Worm (Caenorhabditis elegans): Measurements from ENCODE around the gene C50B6.9.
A peak's percentile ranks its signal among the peaks of the same experiment; 100 is the strongest.

Gene C50B6.9

DNA sequence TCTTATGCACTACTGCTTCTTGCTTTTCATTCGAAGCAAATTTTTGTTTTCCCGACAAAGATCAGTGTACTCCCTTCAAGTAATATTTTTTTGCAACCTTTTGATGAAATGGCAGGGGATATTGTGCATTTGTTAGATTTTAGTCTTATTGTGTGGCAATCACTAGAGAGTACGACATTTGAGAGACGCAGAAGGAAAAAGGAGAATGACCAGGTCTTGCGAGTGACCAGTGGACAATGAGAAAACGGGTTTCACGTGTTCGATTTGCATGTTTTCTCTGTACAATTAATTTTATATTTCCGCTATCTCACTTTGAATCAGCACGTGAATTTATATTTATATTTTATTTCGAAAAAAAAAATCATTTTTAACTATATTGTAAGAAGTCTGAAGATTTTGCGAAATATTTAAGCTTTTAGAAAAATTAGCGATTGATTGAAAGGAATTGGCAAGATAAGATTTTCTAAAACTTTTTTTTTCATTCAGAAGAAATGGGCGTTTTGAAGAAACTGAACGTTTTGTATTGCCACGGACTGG is at the start of gene C50B6.9:
Gene C50B6.9 (plus strand): TSS at position 487 of the 537 bp plus-strand sequence.
- TF ChIP-seq W03F9.2 (tag; optimal IDR thresholded peaks at IDR 0.05) (no peak), him-1 (tag; optimal IDR thresholded peaks at IDR 0.05) (no peak), dao-5 (tag; optimal IDR thresholded peaks at IDR 0.05) (no peak)

DNA sequence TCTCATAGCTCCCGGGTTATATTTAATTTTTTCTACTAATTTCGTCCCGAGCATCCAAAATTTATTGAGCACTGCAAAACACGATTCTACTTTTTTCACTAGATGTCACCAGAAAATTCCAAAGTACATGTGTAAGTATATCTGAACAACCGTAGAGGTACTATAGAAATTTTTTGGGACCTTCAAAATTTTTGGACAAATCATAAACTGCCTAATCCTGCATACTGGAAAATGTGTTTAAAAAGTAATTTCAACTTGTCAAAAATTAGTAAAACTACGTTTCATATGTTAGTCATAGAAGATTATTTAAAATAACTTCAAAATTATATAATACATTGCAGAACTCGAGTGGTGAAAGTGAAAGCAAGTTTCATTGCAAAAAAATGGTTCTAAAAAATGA is 49.6 kb upstream of the C50B6.9 start:
- TF ChIP-seq W03F9.2 (tag; optimal IDR thresholded peaks at IDR 0.05), result no peak

DNA sequence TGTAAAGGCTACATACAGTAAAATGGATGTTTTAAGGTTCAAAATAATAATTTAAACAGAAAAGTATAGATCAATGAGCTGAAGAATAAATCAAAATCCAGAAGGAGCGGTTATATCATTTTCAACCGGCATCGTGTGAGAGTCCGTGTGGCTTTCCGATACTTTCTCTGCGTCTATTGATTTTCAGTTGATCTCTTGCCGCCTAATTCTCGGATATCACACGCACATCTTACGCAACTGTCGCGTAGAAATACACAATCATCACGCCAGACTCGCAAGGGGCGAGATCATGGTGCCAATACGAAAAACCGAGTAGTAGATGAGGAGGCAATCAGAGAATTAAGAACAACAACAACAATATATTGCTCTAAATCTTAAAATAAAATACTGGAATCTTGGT is 47.3 kb upstream of the C50B6.9 start:
- TF ChIP-seq dao-5 (tag; optimal IDR thresholded peaks at IDR 0.05), result no peak
- TF ChIP-seq W03F9.2 (tag; optimal IDR thresholded peaks at IDR 0.05), result no peak
- TF ChIP-seq him-1 (tag; optimal IDR thresholded peaks at IDR 0.05), result no peak

DNA sequence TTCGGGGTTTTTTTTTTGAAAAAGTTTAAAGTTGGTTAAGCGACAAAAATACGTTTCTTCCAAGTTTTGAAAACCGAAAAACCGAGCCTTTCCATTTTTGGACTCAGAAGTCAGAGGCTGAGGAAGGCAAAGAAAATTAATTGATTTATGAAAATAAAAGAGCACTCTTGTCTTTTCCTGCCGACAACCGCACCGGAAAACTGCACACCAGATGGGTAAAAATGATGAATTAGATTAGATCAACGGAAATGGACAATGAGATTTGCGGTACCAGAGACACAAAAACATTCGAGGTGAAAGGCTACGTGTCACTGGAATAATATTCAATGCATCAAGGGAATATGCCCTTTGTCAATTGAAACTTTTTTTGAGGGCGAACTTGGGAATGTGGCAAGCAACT is 41.7 kb upstream of the C50B6.9 start:
- TF ChIP-seq W03F9.2 (tag; optimal IDR thresholded peaks at IDR 0.05), result no peak
- no peak for TF ChIP-seq dao-5 (tag; optimal IDR thresholded peaks at IDR 0.05)
- no peak for TF ChIP-seq him-1 (tag; optimal IDR thresholded peaks at IDR 0.05)

DNA sequence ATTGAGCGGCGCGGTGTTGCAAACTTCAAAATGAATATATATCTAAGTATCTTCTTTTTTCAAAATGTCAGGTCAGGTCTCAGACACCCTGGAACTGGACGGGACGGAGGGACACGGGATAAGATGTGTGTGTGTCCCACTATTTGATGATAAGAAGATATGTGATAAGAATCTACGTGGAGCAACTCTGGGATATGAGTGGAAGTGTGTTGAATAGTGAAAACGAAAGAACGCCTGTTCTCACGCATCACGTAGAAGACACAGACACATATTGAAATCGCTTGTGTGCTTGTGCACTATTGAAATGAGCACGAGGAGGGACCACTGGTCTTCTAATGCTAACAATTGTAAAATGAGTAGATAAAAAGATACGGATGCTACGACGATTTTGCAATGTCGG is 40.3 kb upstream of the C50B6.9 start, which contains the start of gene uig-1:
Gene uig-1 (minus strand): TSS at position 120 of the 400 bp plus-strand sequence.
- no peak for TF ChIP-seq him-1 (tag; optimal IDR thresholded peaks at IDR 0.05)
- no peak for TF ChIP-seq dao-5 (tag; optimal IDR thresholded peaks at IDR 0.05)
- no peak for TF ChIP-seq W03F9.2 (tag; optimal IDR thresholded peaks at IDR 0.05)

DNA sequence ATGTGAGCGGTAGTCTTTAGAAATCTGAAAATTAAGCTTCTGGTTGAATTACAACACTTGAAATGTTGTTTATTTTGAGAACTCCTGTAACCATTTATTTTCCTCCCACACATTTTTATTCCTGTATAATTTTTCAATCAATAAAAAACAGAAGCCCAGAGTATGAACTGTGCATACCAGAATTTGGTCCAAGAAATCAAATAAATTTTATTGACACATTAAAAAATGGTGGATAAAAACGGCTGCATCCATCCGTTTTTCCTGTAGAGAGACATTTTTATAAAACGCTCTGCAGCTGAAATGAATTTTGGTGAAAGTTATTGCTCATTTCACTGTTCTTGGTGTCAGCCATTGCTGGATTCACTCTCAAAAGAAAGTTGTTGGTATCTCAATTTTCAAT is 38.9 kb upstream of the C50B6.9 start, which contains the start of gene C26E1.1:
Gene C26E1.1 (plus strand): TSS at position 301 of the 400 bp plus-strand sequence.
- TF ChIP-seq him-1 (tag; optimal IDR thresholded peaks at IDR 0.05) (no peak), W03F9.2 (tag; optimal IDR thresholded peaks at IDR 0.05) (no peak), dao-5 (tag; optimal IDR thresholded peaks at IDR 0.05) (no peak)

DNA sequence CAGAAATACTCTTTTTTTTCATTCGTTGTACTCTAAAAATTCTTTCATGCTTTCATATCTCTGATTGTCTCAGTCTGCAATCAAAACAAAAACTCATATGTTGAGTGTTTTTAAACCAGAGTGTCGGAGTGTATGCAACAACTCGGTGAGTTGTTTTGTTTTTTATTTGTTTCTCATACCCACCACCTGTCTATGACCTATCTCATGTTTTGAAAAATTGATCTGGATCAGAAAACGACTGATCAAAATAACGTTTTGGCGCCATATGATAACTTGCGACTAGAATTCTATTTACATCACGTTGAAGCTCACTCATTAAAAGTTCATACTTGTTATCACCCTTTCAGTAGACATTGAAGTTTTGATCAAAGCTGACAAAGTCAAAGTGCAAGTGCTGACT is 37.5 kb upstream of the C50B6.9 start:
- TF ChIP-seq W03F9.2 (tag; optimal IDR thresholded peaks at IDR 0.05) (no peak), dao-5 (tag; optimal IDR thresholded peaks at IDR 0.05) (no peak), him-1 (tag; optimal IDR thresholded peaks at IDR 0.05) (no peak)

DNA sequence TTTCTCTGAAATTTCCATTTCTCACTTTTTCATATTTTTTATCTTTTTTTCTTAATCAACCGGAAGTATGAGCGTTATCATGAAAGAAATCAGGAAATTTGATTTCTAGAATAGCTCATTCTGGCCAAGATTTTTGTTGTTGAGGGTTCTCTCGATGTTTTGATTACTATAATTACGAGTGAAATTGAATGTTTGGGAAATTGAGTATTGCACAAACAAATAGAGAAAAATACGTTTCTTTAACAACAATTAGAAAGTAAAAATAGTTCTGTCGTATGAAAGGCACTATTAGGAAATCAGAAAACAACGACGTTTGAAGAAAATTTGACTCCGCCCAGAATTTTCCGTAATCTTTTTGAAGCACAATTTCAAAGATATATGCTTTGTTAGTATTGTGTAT is 36.8 kb upstream of the C50B6.9 start:
- TF ChIP-seq W03F9.2 (tag; optimal IDR thresholded peaks at IDR 0.05) (no peak), dao-5 (tag; optimal IDR thresholded peaks at IDR 0.05) (no peak), him-1 (tag; optimal IDR thresholded peaks at IDR 0.05) (no peak)

DNA sequence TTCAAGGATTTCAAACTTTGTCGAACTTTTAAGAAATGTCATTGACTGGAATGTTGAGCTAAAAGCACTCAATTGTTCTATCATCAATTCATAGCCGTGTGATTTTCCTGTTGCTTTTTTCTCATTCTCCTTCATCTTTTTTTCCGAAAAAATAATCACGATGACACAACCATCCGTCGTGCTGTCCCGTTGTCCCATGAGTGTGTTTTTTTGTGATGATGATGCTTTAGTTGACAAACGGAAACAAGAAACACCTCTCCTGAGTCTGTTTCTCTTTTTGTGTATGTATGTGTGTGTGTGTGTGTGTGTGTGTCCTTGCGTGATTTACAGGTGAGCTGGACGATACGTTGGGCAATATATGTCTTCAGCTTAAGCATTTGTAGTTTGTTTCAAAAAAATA is 35.7 kb upstream of the C50B6.9 start:
- TF ChIP-seq dao-5 (tag; optimal IDR thresholded peaks at IDR 0.05) (no peak), him-1 (tag; optimal IDR thresholded peaks at IDR 0.05) (no peak), W03F9.2 (tag; optimal IDR thresholded peaks at IDR 0.05) (no peak)

DNA sequence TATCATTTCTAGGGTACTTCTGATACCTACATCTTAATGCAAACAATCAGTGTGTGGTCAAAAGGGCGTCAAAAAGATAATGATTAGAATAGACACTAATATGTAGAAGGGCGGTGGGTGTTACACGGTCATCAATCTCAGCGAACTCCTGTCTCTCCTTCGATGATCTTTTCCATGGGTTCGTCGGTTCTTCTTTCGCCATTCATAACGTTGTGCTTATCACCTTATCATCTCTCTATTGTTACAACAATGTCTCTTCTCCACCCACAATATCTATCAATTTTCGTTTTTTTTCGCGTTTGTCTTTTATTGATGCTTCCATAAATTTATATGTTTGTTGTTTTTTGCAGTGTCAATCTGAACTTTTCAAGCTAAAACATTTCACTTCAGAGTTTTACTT is 34.7 kb upstream of the C50B6.9 start, which contains the start of gene ceh-79:
Gene ceh-79 (plus strand): TSS at position 391 of the 400 bp plus-strand sequence.
- TF ChIP-seq him-1 (tag; optimal IDR thresholded peaks at IDR 0.05) (no peak), dao-5 (tag; optimal IDR thresholded peaks at IDR 0.05) (no peak), W03F9.2 (tag; optimal IDR thresholded peaks at IDR 0.05) (no peak)

DNA sequence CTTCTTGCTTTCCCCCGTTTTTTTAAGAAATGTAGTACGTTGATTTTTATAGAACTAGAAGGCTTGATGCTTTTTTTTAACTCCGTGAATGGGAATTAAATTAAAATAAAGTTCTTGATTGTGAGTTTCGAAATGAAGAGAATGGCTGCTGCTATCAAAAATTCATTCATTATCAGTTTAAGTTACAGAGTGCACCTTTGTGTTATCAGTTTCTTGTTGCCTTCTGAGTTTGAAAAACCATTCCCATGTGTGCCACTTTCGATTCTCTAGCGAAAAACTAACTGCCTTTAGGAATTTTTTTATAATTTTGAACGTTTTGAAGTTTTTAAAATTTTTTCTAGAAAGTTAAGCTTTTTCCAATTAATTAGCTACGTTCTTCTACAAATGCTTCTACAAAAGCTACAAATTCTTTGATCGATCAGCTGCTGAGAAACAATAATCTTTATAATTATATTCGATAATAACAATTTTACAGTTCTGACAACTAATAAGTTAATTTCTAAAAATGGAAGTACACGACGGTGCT is 31.4 kb upstream of the C50B6.9 start, which contains the start of gene C26E1.2:
Gene C26E1.2 (plus strand): TSS at position 476 of the 526 bp plus-strand sequence.
- TF ChIP-seq W03F9.2 (tag; optimal IDR thresholded peaks at IDR 0.05), result no peak
- no peak for TF ChIP-seq him-1 (tag; optimal IDR thresholded peaks at IDR 0.05)
- no peak for TF ChIP-seq dao-5 (tag; optimal IDR thresholded peaks at IDR 0.05)

DNA sequence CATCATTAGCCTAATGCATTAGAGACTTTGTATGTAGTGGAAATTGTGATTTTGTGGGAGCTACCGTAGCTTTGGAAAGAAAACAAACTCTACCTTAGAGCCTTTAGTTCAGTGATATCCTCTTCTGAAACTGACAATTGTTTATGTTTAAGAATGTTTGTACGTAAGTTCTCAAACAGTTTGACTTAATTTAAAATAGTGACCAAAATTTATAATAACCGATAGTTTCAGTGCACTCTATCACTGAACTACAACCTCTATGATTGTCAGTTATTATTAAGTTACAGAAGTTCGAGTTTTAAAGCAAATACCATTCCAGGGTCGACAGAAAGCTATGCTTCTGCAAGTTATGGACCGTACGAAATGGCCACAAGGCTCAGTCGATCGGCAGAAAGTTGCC is 27.6 kb upstream of the C50B6.9 start, which contains the start of gene C50B6.1:
Gene C50B6.1 (plus strand): TSS at position 301 of the 400 bp plus-strand sequence.
- TF ChIP-seq W03F9.2 (tag; optimal IDR thresholded peaks at IDR 0.05), result no peak
- no peak for TF ChIP-seq dao-5 (tag; optimal IDR thresholded peaks at IDR 0.05)
- no peak for TF ChIP-seq him-1 (tag; optimal IDR thresholded peaks at IDR 0.05)

DNA sequence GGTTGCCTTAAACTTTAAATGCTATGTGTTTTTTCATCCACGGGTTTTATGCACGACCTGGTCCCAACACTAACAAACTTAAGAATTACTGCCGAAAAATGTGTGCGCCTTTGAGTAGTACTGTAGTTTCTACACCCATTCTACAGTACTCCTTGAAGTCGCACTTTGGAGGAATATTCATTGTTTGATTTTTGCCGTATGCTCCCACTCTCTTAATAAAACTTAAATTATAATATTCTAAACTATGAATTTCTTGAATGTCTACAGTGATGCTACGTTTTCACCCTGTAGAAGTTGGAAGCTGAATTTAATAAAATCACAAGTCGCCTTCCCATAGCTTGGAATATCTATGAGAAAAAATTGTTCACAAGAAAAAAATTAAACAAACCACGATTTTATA is 26.4 kb upstream of the C50B6.9 start:
- TF ChIP-seq dao-5 (tag; optimal IDR thresholded peaks at IDR 0.05) (no peak), W03F9.2 (tag; optimal IDR thresholded peaks at IDR 0.05) (no peak), him-1 (tag; optimal IDR thresholded peaks at IDR 0.05) (no peak)

DNA sequence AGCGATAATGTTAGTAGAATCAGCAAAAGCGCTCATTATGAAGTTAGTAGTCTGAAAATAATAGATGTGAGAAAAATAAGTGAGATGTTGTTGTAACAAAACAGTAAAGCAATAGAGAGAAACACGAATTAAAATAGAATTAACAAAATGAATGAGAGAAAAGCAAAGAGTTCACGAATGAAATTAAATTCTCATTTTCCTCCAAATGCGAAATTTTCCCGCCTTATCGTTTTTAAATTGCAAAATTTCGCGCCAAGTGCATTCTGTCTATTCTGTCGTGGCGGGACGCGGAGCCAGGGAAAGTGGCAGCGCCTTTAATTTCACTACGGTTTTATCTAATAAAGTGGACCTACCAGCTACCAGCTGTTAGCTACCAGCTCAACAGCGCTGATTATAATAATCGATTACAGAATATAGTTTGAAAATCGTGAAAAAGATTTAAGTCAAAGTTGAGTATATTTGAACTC is 23.9 kb upstream of the C50B6.9 start, which contains the start of gene nasp-2:
Gene nasp-2 (minus strand): TSS at position 51 of the 467 bp plus-strand sequence.
- TF ChIP-seq him-1 (tag; optimal IDR thresholded peaks at IDR 0.05) (no peak), W03F9.2 (tag; optimal IDR thresholded peaks at IDR 0.05) (peak; percentile 52)

All from whole organism, L4/young adult.